Fruit fly (Drosophila melanogaster): Measurements from ENCODE around the gene CG14042.
A peak's percentile ranks its signal among the peaks of the same experiment; 100 is the strongest.

CG14042 gene

DNA sequence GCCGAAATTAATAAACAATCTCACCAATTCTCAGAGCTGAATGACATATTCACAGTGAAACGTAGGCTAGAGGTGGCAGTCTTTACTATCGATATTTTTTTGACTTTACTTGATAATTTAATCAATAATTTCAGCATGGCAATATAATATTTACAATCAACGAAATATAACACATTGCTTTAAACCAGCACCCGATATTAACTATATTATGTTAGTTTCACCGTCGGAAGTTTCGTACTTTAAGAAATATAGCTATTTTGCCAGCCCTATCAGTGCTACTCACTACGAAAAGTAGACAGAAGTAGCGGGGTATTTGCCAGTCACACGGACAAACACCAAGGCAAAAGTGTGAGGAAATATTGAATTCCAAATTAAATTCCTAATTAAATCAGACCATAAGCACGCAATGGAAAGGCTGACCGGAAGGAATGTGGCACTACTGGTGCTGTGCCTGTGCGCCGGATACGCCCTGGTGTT lies 26.7 kb upstream of the CG14042 start, which contains the start of the genes CG31917, Tfb5 and SelT (continued):
- TF ChIP-seq PHDP (tag; optimal IDR thresholded peaks at IDR 0.05) (peak; percentile 68), Mes4 (GFP tag; optimal IDR thresholded peaks at IDR 0.05) (no peak), Doc3 (GFP tag; IDR thresholded peaks at IDR 0.05; ENCODE audit: partially characterized antibody) (peak; percentile 83), sr (GFP tag; IDR thresholded peaks at IDR 0.05) (no peak), HmgD (GFP tag; optimal IDR thresholded peaks at IDR 0.05) (peak; percentile 62), corto (GFP tag; optimal IDR thresholded peaks at IDR 0.05) (no peak), CG12744 (GFP tag; optimal IDR thresholded peaks at IDR 0.05) (peak; percentile 40), Dip3 (GFP tag; optimal IDR thresholded peaks at IDR 0.05) (peak; percentile 29), dati (GFP tag; IDR thresholded peaks at IDR 0.05) (no peak), CG8924 (tag; optimal IDR thresholded peaks at IDR 0.05) (peak; percentile 62), tup (GFP tag; optimal IDR thresholded peaks at IDR 0.05) (no peak), zen (tag; optimal IDR thresholded peaks at IDR 0.05) (peak; percentile 50), zf30C (GFP tag; optimal IDR thresholded peaks at IDR 0.05) (no peak), Ets65A (GFP tag) (peak; percentile 94), lmd (GFP tag; IDR thresholded peaks at IDR 0.05) (0 out of 2 replicates have a peak, but pooled peaks have one; percentile 16), Sry-δ (GFP tag; optimal IDR thresholded peaks at IDR 0.05) (peak; percentile 91), tll (GFP tag; optimal IDR thresholded peaks at IDR 0.05) (peak in 1 of 2 experiments; percentile 64), tna (GFP tag; IDR thresholded peaks at IDR 0.05; ENCODE audit: partially characterized antibody) (no peak), Rx (GFP tag; IDR thresholded peaks at IDR 0.05) (no peak), MTF-1 (GFP tag; optimal IDR thresholded peaks at IDR 0.05; ENCODE audit: borderline replicate concordance) (no peak), D19B (GFP tag; optimal IDR thresholded peaks at IDR 0.05) (no peak), CG11398 (GFP tag; optimal IDR thresholded peaks at IDR 0.05) (no peak), CG31441 (GFP tag; IDR thresholded peaks at IDR 0.05) (no peak), Oaz (GFP tag; IDR thresholded peaks at IDR 0.05) (no peak), gem (tag; optimal IDR thresholded peaks at IDR 0.05) (no peak), CG8089 (GFP tag; optimal IDR thresholded peaks at IDR 0.05) (no peak), CG4424 (GFP tag; optimal IDR thresholded peaks at IDR 0.05) (peak; percentile 52), sd (tag; optimal IDR thresholded peaks at IDR 0.05) (peak; percentile 91), Pdp1 (GFP tag; optimal IDR thresholded peaks at IDR 0.05) (peak; percentile 52 to 54), CG1233 (GFP tag; optimal IDR thresholded peaks at IDR 0.05) (peak; percentile 46), dmrt11E (tag; optimal IDR thresholded peaks at IDR 0.05) (peak; percentile 52), CG3995 (GFP tag; optimal IDR thresholded peaks at IDR 0.05) (peak; percentile 52), Hr78 (GFP tag; optimal IDR thresholded peaks at IDR 0.05) (peak in 1 of 2 experiments; percentile 18), ac (GFP tag; optimal IDR thresholded peaks at IDR 0.05) (no peak), CG14860 (GFP tag; IDR thresholded peaks at IDR 0.05; ENCODE audit: partially characterized antibody) (0 out of 3 replicates have a peak, but pooled peaks have one; percentile 42), kni (GFP tag; optimal IDR thresholded peaks at IDR 0.05) (no peak), hkb (optimal IDR thresholded peaks at IDR 0.05) (no peak), hkb (GFP tag; IDR thresholded peaks at IDR 0.05) (0 out of 2 replicates have a peak, but pooled peaks have one; percentile 15), disco-r (GFP tag; optimal IDR thresholded peaks at IDR 0.05) (peak; percentile 55), CG17359 (tag; optimal IDR thresholded peaks at IDR 0.05) (no peak), CG1529 (GFP tag; optimal IDR thresholded peaks at IDR 0.05) (no peak), CG31365 (tag; optimal IDR thresholded peaks at IDR 0.05) (no peak), Abd-B (GFP tag; optimal IDR thresholded peaks at IDR 0.05) (peak; percentile 46), cg (GFP tag; optimal IDR thresholded peaks at IDR 0.05) (no peak), CG1647 (GFP tag; optimal IDR thresholded peaks at IDR 0.05) (peak; percentile 35), CG7928 (GFP tag; optimal IDR thresholded peaks at IDR 0.05) (peak; percentile 46), CG34376 (GFP tag; optimal IDR thresholded peaks at IDR 0.05) (peak; percentile 3), CG11504 (tag; optimal IDR thresholded peaks at IDR 0.05) (peak; percentile 65), CG15601 (tag; optimal IDR thresholded peaks at IDR 0.05) (peak; percentile 58)
